Fruit fly (Drosophila melanogaster): Measurements from ENCODE around the gene CG17294.
A peak's percentile ranks its signal among the peaks of the same experiment; 100 is the strongest.

Gene CG17294

DNA sequence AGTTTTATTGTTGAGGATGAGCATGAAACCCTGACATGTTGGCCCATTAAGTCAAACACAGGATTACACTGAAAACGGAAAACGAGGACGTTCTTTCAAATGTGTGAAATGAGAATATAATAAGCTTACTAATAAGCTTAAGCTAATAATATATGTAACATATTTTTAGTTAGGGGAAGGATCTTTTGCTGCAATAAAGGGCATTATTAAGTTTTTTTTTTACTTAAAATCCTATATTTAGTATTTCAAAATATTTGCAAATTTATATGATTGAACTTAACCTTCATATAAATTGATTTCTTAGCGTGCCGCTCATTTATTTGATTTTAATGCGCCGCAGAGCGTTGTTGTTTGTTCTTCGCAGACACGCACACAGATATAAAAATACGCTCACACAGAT is 43.6 kb upstream of the CG17294 start (continued):
- TF ChIP-seq knrl (GFP tag; IDR thresholded peaks at IDR 0.05; ENCODE audit: partially characterized antibody) = no peak
- TF ChIP-seq CG30403 (GFP tag; optimal IDR thresholded peaks at IDR 0.05) = no peak
- no peak for TF ChIP-seq CG8359 (GFP tag; optimal IDR thresholded peaks at IDR 0.05; ENCODE audit: borderline replicate concordance)
- TF ChIP-seq row (GFP tag; IDR thresholded peaks at IDR 0.05) = 0 out of 3 replicates have a peak, but pooled peaks have one; percentile 34

DNA sequence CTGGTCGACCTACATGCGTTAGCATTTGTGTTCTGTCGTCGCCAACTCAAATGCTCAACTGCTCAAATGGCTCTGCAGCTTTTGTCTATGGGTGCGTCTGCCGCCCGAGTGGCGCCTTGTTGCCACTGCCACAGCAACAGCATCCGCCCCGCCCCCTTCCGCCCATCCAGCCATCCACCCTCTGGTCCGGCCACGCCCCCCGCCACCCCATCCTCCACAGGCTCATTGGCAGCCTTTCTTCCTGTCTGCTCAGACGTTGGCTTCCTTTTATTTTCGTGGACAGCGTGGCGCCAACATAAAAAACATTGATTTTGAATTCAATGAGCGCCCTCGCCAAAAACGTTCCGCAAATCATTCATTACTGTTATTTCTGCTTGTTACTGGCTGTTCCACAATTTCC is 43.2 kb upstream of the CG17294 start:
- TF ChIP-seq CG12071 (GFP tag; optimal IDR thresholded peaks at IDR 0.05) (no peak), gt (GFP tag; IDR thresholded peaks at IDR 0.05) (no peak), trem (tag; optimal IDR thresholded peaks at IDR 0.05) (no peak), row (GFP tag; IDR thresholded peaks at IDR 0.05) (no peak), crol (GFP tag; IDR thresholded peaks at IDR 0.05) (peak; percentile 41), vvl (GFP tag; IDR thresholded peaks at IDR 0.05) (no peak), prd (optimal IDR thresholded peaks at IDR 0.05) (no peak), prd (GFP tag; IDR thresholded peaks at IDR 0.05) (no peak), CG7963 (GFP tag; IDR thresholded peaks at IDR 0.05; ENCODE audit: partially characterized antibody) (0 out of 3 replicates have a peak, but pooled peaks have one; percentile 13), CG17612 (GFP tag; IDR thresholded peaks at IDR 0.05) (no peak), fd96Cb (tag; optimal IDR thresholded peaks at IDR 0.05) (no peak), vfl (GFP tag; optimal IDR thresholded peaks at IDR 0.05) (no peak), CG6689 (GFP tag; IDR thresholded peaks at IDR 0.05) (no peak), CG12659 (GFP tag; optimal IDR thresholded peaks at IDR 0.05) (no peak), pum (GFP tag; optimal IDR thresholded peaks at IDR 0.05) (no peak), Hr39 (optimal IDR thresholded peaks at IDR 0.05) (peak; percentile 75), CG8089 (GFP tag; optimal IDR thresholded peaks at IDR 0.05) (no peak)

DNA sequence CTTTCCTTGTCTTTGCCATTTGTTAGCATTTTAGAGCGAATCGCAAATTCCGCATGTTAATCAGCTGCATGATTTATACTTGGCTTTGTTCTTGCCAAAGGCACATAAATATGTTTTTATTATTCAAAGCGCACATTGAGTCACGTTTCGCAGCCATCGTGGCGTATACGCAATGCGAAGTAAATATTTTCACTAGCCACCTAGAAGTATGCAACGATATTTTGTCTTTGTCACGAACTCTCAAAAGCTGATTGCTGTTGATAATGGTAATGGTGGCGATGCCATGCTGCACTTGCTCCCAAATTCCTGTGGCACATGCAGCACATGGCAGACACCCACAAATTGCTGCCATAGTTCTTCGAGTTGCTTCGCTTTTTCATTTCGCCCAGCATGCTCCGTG is 42.1 kb upstream of the CG17294 start:
- TF ChIP-seq CG9797 (GFP tag; optimal IDR thresholded peaks at IDR 0.05) = no peak
- TF ChIP-seq stc (GFP tag; IDR thresholded peaks at IDR 0.05) = 0 out of 2 replicates have a peak, but pooled peaks have one; percentile 15
- peak; percentile 81 for TF ChIP-seq sens (GFP tag)
- peak; percentile 14; the same call in 1 of the 2 replicates for TF ChIP-seq ara (GFP tag; IDR thresholded peaks at IDR 0.05)
- TF ChIP-seq CoRest (tag; optimal IDR thresholded peaks at IDR 0.05) = peak; percentile 11
- TF ChIP-seq Neu2 (GFP tag; optimal IDR thresholded peaks at IDR 0.05; ENCODE audit: borderline replicate concordance) = no peak
- TF ChIP-seq CG42726 (GFP tag; IDR thresholded peaks at IDR 0.05; ENCODE audit: partially characterized antibody) = peak; percentile 63; the same call in 1 of the 2 replicates
- peak; percentile 85; the same call in 2 of the 3 replicates for TF ChIP-seq CG6175 (GFP tag; IDR thresholded peaks at IDR 0.05)
- TF ChIP-seq CG14965 (GFP tag; optimal IDR thresholded peaks at IDR 0.05; ENCODE audit: borderline replicate concordance) = no peak
- TF ChIP-seq aop (GFP tag; IDR thresholded peaks at IDR 0.05) = no peak
- TF ChIP-seq CG13287 (GFP tag; IDR thresholded peaks at IDR 0.05; ENCODE audit: partially characterized antibody) = peak; percentile 30; the same call in 1 of the 2 replicates
- TF ChIP-seq Rx (GFP tag; IDR thresholded peaks at IDR 0.05) = peak; percentile 40; the same call in 1 of the 2 replicates
- 0 out of 2 replicates have a peak, but pooled peaks have one; percentile 28 for TF ChIP-seq sob (GFP tag; IDR thresholded peaks at IDR 0.05)
- TF ChIP-seq cwo (GFP tag; optimal IDR thresholded peaks at IDR 0.05) = peak; percentile 10
- TF ChIP-seq CG6272 (GFP tag; IDR thresholded peaks at IDR 0.05) = 0 out of 2 replicates have a peak, but pooled peaks have one; percentile 25
- 0 out of 2 replicates have a peak, but pooled peaks have one; percentile 38 for TF ChIP-seq Drgx (GFP tag; IDR thresholded peaks at IDR 0.05)
- TF ChIP-seq Mrtf (GFP tag; IDR thresholded peaks at IDR 0.05) = 0 out of 3 replicates have a peak, but pooled peaks have one; percentile 19
- peak; percentile 8 for TF ChIP-seq repo (GFP tag; optimal IDR thresholded peaks at IDR 0.05)
- TF ChIP-seq CG6689 (GFP tag; IDR thresholded peaks at IDR 0.05) = 0 out of 2 replicates have a peak, but pooled peaks have one; percentile 18
- TF ChIP-seq dpn (GFP tag; optimal IDR thresholded peaks at IDR 0.05) = no peak
- no peak for TF ChIP-seq dati (GFP tag; IDR thresholded peaks at IDR 0.05)
- TF ChIP-seq ken (GFP tag; IDR thresholded peaks at IDR 0.05) = peak; percentile 39; the same call in 1 of the 3 replicates
- 0 out of 3 replicates have a peak, but pooled peaks have one; percentile 24 for TF ChIP-seq Optix (GFP tag; IDR thresholded peaks at IDR 0.05)
- TF ChIP-seq CG15073 (GFP tag; optimal IDR thresholded peaks at IDR 0.05) = no peak
- 0 out of 2 replicates have a peak, but pooled peaks have one; percentile 32 for TF ChIP-seq CG32532 (GFP tag; IDR thresholded peaks at IDR 0.05)
- no peak for TF ChIP-seq bsh (GFP tag; optimal IDR thresholded peaks at IDR 0.05)
- TF ChIP-seq danr (GFP tag; IDR thresholded peaks at IDR 0.05) = no peak
- TF ChIP-seq CG43689 (GFP tag; IDR thresholded peaks at IDR 0.05) = no peak
- TF ChIP-seq CG10366 (GFP tag; IDR thresholded peaks at IDR 0.05) = peak; percentile 20; the same call in 1 of the 2 replicates
- peak; percentile 74; the same call in 2 of the 3 replicates for TF ChIP-seq ci (GFP tag; IDR thresholded peaks at IDR 0.05)
